Worm (Caenorhabditis elegans): ENCODE measurements around the gene C40C9.3.

DNA sequence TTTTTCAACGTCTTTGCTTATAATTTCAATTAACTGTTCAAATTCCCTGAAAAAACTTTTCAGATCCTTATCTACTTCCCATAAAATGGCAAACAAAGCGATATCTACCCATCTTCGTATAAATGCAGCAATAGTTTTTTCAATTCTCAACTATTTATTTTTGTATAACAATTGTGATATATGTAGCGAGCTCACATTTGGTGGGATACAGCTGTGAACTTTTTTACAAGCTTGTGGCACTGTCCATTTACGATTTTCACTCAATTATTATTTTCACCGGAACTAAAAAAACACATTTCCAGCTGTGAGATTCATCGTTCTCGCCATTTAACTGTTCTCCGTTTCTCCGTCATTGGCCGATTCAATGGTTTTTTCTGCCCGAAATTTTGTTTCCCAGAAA is 3.4 kb downstream of the C40C9.3 start, which contains the start of gene C40C9.4:
- TF ChIP-seq lin-39 (tag; optimal IDR thresholded peaks at IDR 0.05): no peak
- no peak for TF ChIP-seq nhr-237 (tag; optimal IDR thresholded peaks at IDR 0.05)
- TF ChIP-seq ztf-11 (tag; optimal IDR thresholded peaks at IDR 0.05): no peak
- TF ChIP-seq ceh-28 (tag; optimal IDR thresholded peaks at IDR 0.05): no peak
- TF ChIP-seq unc-39 (tag; optimal IDR thresholded peaks at IDR 0.05): no peak
- TF ChIP-seq lin-13 (GFP tag; optimal IDR thresholded peaks at IDR 0.05): no peak

Data from whole organism, L4 larva.